Worm (Caenorhabditis elegans): ENCODE measurements around the gene apc-11.

Gene apc-11

ce11 chrIII:4568030-4568429 lies 26.2 kb downstream of the apc-11 start, which contains the start of gene mlcd-1:
Gene mlcd-1, minus strand, starts transcription at chrIII:4568130.
- TF ChIP-seq ces-1 (GFP tag; optimal IDR thresholded peaks at IDR 0.05) (no peak), mab-5 (tag; optimal IDR thresholded peaks at IDR 0.05) (no peak), ceh-39 (tag; optimal IDR thresholded peaks at IDR 0.05) (no peak), mls-2 (tag; optimal IDR thresholded peaks at IDR 0.05) (no peak), hlh-1 (tag; optimal IDR thresholded peaks at IDR 0.05) (no peak), M03D4.4 (tag; optimal IDR thresholded peaks at IDR 0.05) (no peak), snpc-4 (tag; optimal IDR thresholded peaks at IDR 0.05) (no peak), ceh-43 (GFP tag; optimal IDR thresholded peaks at IDR 0.05) (no peak), ceh-83 (GFP tag; optimal IDR thresholded peaks at IDR 0.05) (no peak), cnd-1 (tag; optimal IDR thresholded peaks at IDR 0.05) (no peak), elt-3 (tag; optimal IDR thresholded peaks at IDR 0.05) (no peak), sptf-1 (tag; optimal IDR thresholded peaks at IDR 0.05) (no peak), nhr-28 (tag; optimal IDR thresholded peaks at IDR 0.05) (no peak), tbx-8 (GFP tag; optimal IDR thresholded peaks at IDR 0.05) (no peak), zip-8 (tag; optimal IDR thresholded peaks at IDR 0.05) (no peak)

ce11 chrIII:4562070-4562788 lies 32.0 kb downstream of the apc-11 start, which contains the start of gene pan-1:
Gene pan-1, plus strand, starts transcription at chrIII:4562738.
- peak; percentile 89 for TF ChIP-seq unc-120 (tag; optimal IDR thresholded peaks at IDR 0.05; ENCODE audit: poor library complexity, severe bottlenecking)
- no peak for TF ChIP-seq blmp-1 (tag; optimal IDR thresholded peaks at IDR 0.05)
- TF ChIP-seq zip-8 (tag; optimal IDR thresholded peaks at IDR 0.05): no peak
- no peak for TF ChIP-seq mls-2 (tag; optimal IDR thresholded peaks at IDR 0.05)
- no peak for TF ChIP-seq sptf-1 (tag; optimal IDR thresholded peaks at IDR 0.05)
- TF ChIP-seq ham-2 (GFP tag; optimal IDR thresholded peaks at IDR 0.05): peak; percentile 76

ce11 chrIII:4561286-4561685 lies 32.9 kb downstream of the apc-11 start:
- TF ChIP-seq unc-39 (tag; optimal IDR thresholded peaks at IDR 0.05): no peak
- no peak for TF ChIP-seq drap-1 (GFP tag; optimal IDR thresholded peaks at IDR 0.05)
- no peak for TF ChIP-seq pha-4 (tag; optimal IDR thresholded peaks at IDR 0.05)
- no peak for TF ChIP-seq nhr-12 (tag; optimal IDR thresholded peaks at IDR 0.05)
- TF ChIP-seq ztf-11 (tag; optimal IDR thresholded peaks at IDR 0.05): no peak
- no peak for TF ChIP-seq ceh-43 (GFP tag; optimal IDR thresholded peaks at IDR 0.05)
- TF ChIP-seq tbx-8 (GFP tag; optimal IDR thresholded peaks at IDR 0.05): no peak
- no peak for TF ChIP-seq zip-8 (tag; optimal IDR thresholded peaks at IDR 0.05)
- TF ChIP-seq blmp-1 (tag; optimal IDR thresholded peaks at IDR 0.05): no peak
- TF ChIP-seq nhr-28 (tag; optimal IDR thresholded peaks at IDR 0.05): no peak

- peak; percentile 75 for TF ChIP-seq zip-8 (tag; optimal IDR thresholded peaks at IDR 0.05)
- TF ChIP-seq hlh-1 (tag; optimal IDR thresholded peaks at IDR 0.05): peak; percentile 86
- peak; percentile 3 for TF ChIP-seq drap-1 (GFP tag; optimal IDR thresholded peaks at IDR 0.05)
- TF ChIP-seq elt-1 (tag; optimal IDR thresholded peaks at IDR 0.05; ENCODE audit: borderline replicate concordance, insufficient read depth): peak; percentile 15
- TF ChIP-seq lin-13 (tag; optimal IDR thresholded peaks at IDR 0.05): peak; percentile 8
- TF ChIP-seq cnd-1 (tag; optimal IDR thresholded peaks at IDR 0.05): no peak
- TF ChIP-seq unc-62 (GFP tag; optimal IDR thresholded peaks at IDR 0.05): peak; percentile 69
- TF ChIP-seq ces-1 (GFP tag; optimal IDR thresholded peaks at IDR 0.05): peak; percentile 37
- TF ChIP-seq bed-3 (GFP tag; optimal IDR thresholded peaks at IDR 0.05): no peak
- TF ChIP-seq lsy-2 (tag; optimal IDR thresholded peaks at IDR 0.05): peak; percentile 41
- TF ChIP-seq blmp-1 (tag; optimal IDR thresholded peaks at IDR 0.05): no peak
- peak; percentile 28 for TF ChIP-seq unc-120 (tag; optimal IDR thresholded peaks at IDR 0.05; ENCODE audit: poor library complexity, severe bottlenecking)
- peak; percentile 51 for TF ChIP-seq mep-1 (tag; optimal IDR thresholded peaks at IDR 0.05)
- no peak for TF ChIP-seq nhr-28 (tag; optimal IDR thresholded peaks at IDR 0.05)
Observed at ce11 chrIII:4560393-4560890, 33.8 kb downstream of the apc-11 start.

ce11 chrIII:4555345-4555744 lies 38.9 kb downstream of the apc-11 start:
- TF ChIP-seq ces-1 (GFP tag; optimal IDR thresholded peaks at IDR 0.05) (peak; percentile 3), drap-1 (GFP tag; optimal IDR thresholded peaks at IDR 0.05) (no peak)
